Worm (Caenorhabditis elegans) whole organism, midembryonic: ENCODE results near the gene K03B8.6.

ENCODE experiments used
- cog-1 ChIP-seq: sonication (generic microtip); optimal IDR thresholded peaks from 2 replicates; lab custom pipeline; 2016; ENCODE audit warnings: missing genetic modification characterization, missing compliant biosample characterization
- flt-1 ChIP-seq: fragments of 200-800 bp; sonication (Bioruptor generic); IDR thresholded peaks from 2 replicates; pipeline ENCODE4 v1.3.6; 2022; ENCODE audit warnings: missing genetic modification characterization, missing compliant biosample characterization
- klf-2 ChIP-seq: fragments of 200-800 bp; sonication (Bioruptor generic); conservative IDR thresholded peaks from 2 replicates; pipeline ENCODE4 v1.3.6; 2022; ENCODE audit warnings: missing genetic modification reagents, missing genetic modification characterization, missing compliant biosample characterization
- ref-1 ChIP-seq: fragments of 200-800 bp; sonication (Bioruptor generic); conservative IDR thresholded peaks from 2 replicates; pipeline ENCODE4 v1.3.6; 2022; ENCODE audit warnings: missing genetic modification reagents, missing genetic modification characterization, missing compliant biosample characterization
- ztf-23 ChIP-seq: fragments of 200-800 bp; sonication (Bioruptor generic); IDR thresholded peaks from 2 replicates; pipeline ENCODE4 v1.3.6; 2022; ENCODE audit warnings: missing genetic modification reagents, missing genetic modification characterization, missing compliant biosample characterization
- ztf-29 ChIP-seq: fragments of 200-800 bp; sonication (Bioruptor generic); IDR thresholded peaks from 2 replicates; pipeline ENCODE4 v1.3.6; 2022; ENCODE audit warnings: missing genetic modification reagents, missing genetic modification characterization, missing compliant biosample characterization

DNA sequence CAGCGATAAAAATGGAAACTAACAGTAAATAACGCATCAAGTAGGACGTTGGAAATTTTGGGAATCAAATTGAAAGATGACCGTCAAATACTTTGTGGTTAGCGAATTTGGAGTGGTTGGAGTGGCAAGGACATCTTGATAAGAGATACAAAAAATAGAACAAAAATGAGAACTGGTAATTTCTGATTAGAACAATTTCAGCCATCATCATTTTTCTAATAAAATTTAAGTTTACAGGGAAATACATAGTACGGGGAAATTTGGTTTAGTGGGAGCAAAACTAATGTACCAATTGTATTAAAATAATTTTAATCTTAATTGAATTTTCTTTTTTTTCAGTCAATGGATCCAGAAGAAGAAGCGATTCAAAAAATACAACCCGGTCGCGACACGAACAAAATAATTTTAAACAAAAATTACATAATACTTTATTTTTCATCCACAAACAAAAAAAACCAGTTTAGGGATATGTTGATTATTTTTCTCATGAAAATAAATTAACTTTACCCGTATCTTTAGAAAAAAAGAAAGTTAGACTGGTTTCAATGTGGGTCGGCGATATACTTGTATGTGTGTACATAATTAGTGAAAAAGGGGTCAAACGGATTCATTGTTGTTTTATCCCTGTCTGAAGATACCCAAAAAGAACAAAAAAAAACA is 3.6 kb downstream of the K03B8.6 start, which contains the start of the genes K03B8.8 and grl-3:
- TF ChIP-seq flt-1 (GFP tag; lab: Robert Waterston, UW) = no peak
- no peak for TF ChIP-seq ztf-29 (GFP tag; lab: Robert Waterston, UW)
- no peak for TF ChIP-seq klf-2 (GFP tag; lab: Robert Waterston, UW)
- no peak for TF ChIP-seq cog-1 (tag; lab: Kevin White, UChicago)
- no peak for TF ChIP-seq ref-1
- no peak for TF ChIP-seq ztf-23
